Worm (Caenorhabditis elegans) whole organism, L4 larva: ENCODE measurements around the gene F10E7.9.

Source experiments
- D1046.2 ChIP-seq: fragments of 200-800 bp; sonication (Bioruptor generic); IDR thresholded peaks from 2 replicates; pipeline ENCODE4 v1.3.6; 2022; ENCODE audit warnings: missing genetic modification characterization, missing compliant biosample characterization
- F44E2.7 ChIP-seq: fragments of 200-800 bp; sonication (Bioruptor generic); IDR thresholded peaks from 2 replicates; pipeline ENCODE4 v2.1.2; 2022; ENCODE audit warnings: missing genetic modification characterization, missing compliant biosample characterization
- R02D3.7 ChIP-seq: fragments of 150-350 bp; sonication (generic microtip); optimal IDR thresholded peaks from 3 replicates; lab custom pipeline; 2014; ENCODE audit warnings: missing biosample characterization, missing genetic modification characterization
- T26A8.4 ChIP-seq: fragments of 200-800 bp; sonication (Bioruptor generic); IDR thresholded peaks from 2 replicates; pipeline ENCODE4 v1.3.6; 2022; ENCODE audit warnings: missing genetic modification characterization, missing compliant biosample characterization
- Y105C5A.15 ChIP-seq: fragments of 200-800 bp; sonication (Bioruptor generic); IDR thresholded peaks from 2 replicates; pipeline ENCODE4 v1.3.6; 2022; ENCODE audit warnings: missing genetic modification characterization, missing compliant biosample characterization
- Y48G9A.11 ChIP-seq: fragments of 200-800 bp; sonication (Bioruptor generic); IDR thresholded peaks from 2 replicates; pipeline ENCODE4 v1.3.6; 2022; ENCODE audit warnings: missing genetic modification reagents, missing genetic modification characterization, missing compliant biosample characterization
- aly-2 ChIP-seq: sonication (generic microtip); optimal IDR thresholded peaks from 2 replicates; lab custom pipeline; 2018; ENCODE audit warnings: missing biosample characterization, missing genetic modification characterization
- attf-4 ChIP-seq: sonication (generic microtip); optimal IDR thresholded peaks from 3 replicates; lab custom pipeline; 2017; ENCODE audit warnings: missing biosample characterization, missing genetic modification characterization
- ceh-32 ChIP-seq: sonication (generic microtip); optimal IDR thresholded peaks from 2 replicates; lab custom pipeline; 2016; ENCODE audit warnings: mild to moderate bottlenecking, missing genetic modification characterization, missing compliant biosample characterization; ENCODE audit not compliant: poor library complexity
- ceh-44 ChIP-seq: fragments of 200-800 bp; sonication (Bioruptor generic); IDR thresholded peaks from 2 replicates; pipeline ENCODE4 v1.3.6; 2022; ENCODE audit warnings: missing genetic modification reagents, missing genetic modification characterization, missing compliant biosample characterization
- cey-2 ChIP-seq: sonication (generic microtip); optimal IDR thresholded peaks from 3 replicates; lab custom pipeline; 2017; ENCODE audit warnings: missing genetic modification characterization, mild to moderate bottlenecking, missing compliant biosample characterization, antibody characterized with exemption, borderline replicate concordance; ENCODE audit not compliant: insufficient read depth
- daf-16 ChIP-seq, 3 experiments: sonication (generic microtip); optimal IDR thresholded peaks; 2 replicates each; lab custom pipeline; 2016 to 2017; ENCODE audit warnings: missing genetic modification characterization in 3 of 3, missing genetic modification reagents in 3 of 3, mild to moderate bottlenecking in 2 of 3, missing compliant biosample characterization in 2 of 3, missing biosample characterization in 1 of 3, moderate library complexity in 1 of 3
- daf-19 ChIP-seq: fragments of 200-800 bp; sonication (Bioruptor generic); conservative IDR thresholded peaks from 2 replicates; pipeline ENCODE4 v1.3.6; 2022; ENCODE audit warnings: missing genetic modification characterization, missing compliant biosample characterization
- dmd-9 ChIP-seq: fragments of 200-800 bp; sonication (Bioruptor generic); IDR thresholded peaks from 2 replicates; pipeline ENCODE4 v1.3.6; 2022; ENCODE audit warnings: missing genetic modification reagents, missing genetic modification characterization, missing compliant biosample characterization
- duxl-1 ChIP-seq: sonication (generic microtip); optimal IDR thresholded peaks from 2 replicates; lab custom pipeline; 2016; ENCODE audit warnings: mild to moderate bottlenecking, missing genetic modification characterization, moderate library complexity, missing compliant biosample characterization; ENCODE audit not compliant: poor library complexity
- dve-1 ChIP-seq: sonication (generic microtip); optimal IDR thresholded peaks from 2 replicates; lab custom pipeline; 2017; ENCODE audit warnings: antibody characterized with exemption, mild to moderate bottlenecking, missing genetic modification characterization, missing compliant biosample characterization; ENCODE audit not compliant: insufficient read depth
- egl-27 ChIP-seq: sonication (generic microtip); optimal IDR thresholded peaks from 3 replicates; lab custom pipeline; 2017; ENCODE audit warnings: missing biosample characterization, missing genetic modification reagents, missing genetic modification characterization
- fos-1 ChIP-seq: fragments of 150-350 bp; optimal IDR thresholded peaks from 2 replicates; lab custom pipeline; 2014; ENCODE audit warnings: missing biosample characterization, missing genetic modification characterization
- gei-8 ChIP-seq: fragments of 200-800 bp; sonication (Bioruptor generic); optimal IDR thresholded peaks from 2 replicates; lab custom pipeline; 2018; ENCODE audit warnings: mild to moderate bottlenecking, missing genetic modification characterization, missing compliant biosample characterization
- hlh-11 ChIP-seq: fragments of 200-800 bp; sonication (Bioruptor generic); optimal IDR thresholded peaks from 2 replicates; lab custom pipeline; 2018; ENCODE audit warnings: mild to moderate bottlenecking, missing genetic modification characterization, missing compliant biosample characterization
- lim-7 ChIP-seq: fragments of 200-800 bp; sonication (Bioruptor generic); IDR thresholded peaks from 2 replicates; pipeline ENCODE4 v1.3.6; 2022; ENCODE audit warnings: missing genetic modification characterization, missing compliant biosample characterization
- lin-38 ChIP-seq: fragments of 200-800 bp; sonication (Bioruptor generic); IDR thresholded peaks from 2 replicates; pipeline ENCODE4 v1.3.6; 2022; ENCODE audit warnings: missing genetic modification reagents, missing genetic modification characterization, missing compliant biosample characterization
- lsy-2 ChIP-seq, 2 experiments: fragments of 150-350 bp in 1 of 2; sonication (generic microtip) in 1 of 2; optimal IDR thresholded peaks; 2 replicates each; lab custom pipeline; 2014 to 2017; ENCODE audit warnings: missing biosample characterization in 2 of 2, missing genetic modification characterization in 2 of 2
- mxl-3 ChIP-seq: fragments of 200-800 bp; sonication (Bioruptor generic); optimal IDR thresholded peaks from 2 replicates; lab custom pipeline; 2018; ENCODE audit warnings: mild to moderate bottlenecking, missing genetic modification characterization, missing compliant biosample characterization
- nhr-10 ChIP-seq: fragments of 150-350 bp; optimal IDR thresholded peaks from 2 replicates; lab custom pipeline; 2014; ENCODE audit warnings: missing biosample characterization, missing genetic modification characterization
- nhr-102 ChIP-seq: sonication (generic microtip); optimal IDR thresholded peaks from 2 replicates; lab custom pipeline; 2016; ENCODE audit warnings: mild to moderate bottlenecking, missing genetic modification characterization, moderate library complexity, missing compliant biosample characterization
- nhr-11 ChIP-seq: fragments of 150-350 bp; optimal IDR thresholded peaks from 2 replicates; lab custom pipeline; 2014; ENCODE audit warnings: missing biosample characterization, missing genetic modification characterization
- nhr-111 ChIP-seq: fragments of 200-800 bp; sonication (Bioruptor generic); optimal IDR thresholded peaks from 2 replicates; lab custom pipeline; 2018; ENCODE audit warnings: mild to moderate bottlenecking, missing genetic modification characterization, missing compliant biosample characterization
- nhr-25 ChIP-seq: sonication (generic microtip); optimal IDR thresholded peaks from 2 replicates; lab custom pipeline; 2017; ENCODE audit warnings: missing genetic modification characterization, mild to moderate bottlenecking, missing compliant biosample characterization, antibody characterized with exemption, moderate library complexity, borderline replicate concordance; ENCODE audit not compliant: insufficient read depth
- nhr-28 ChIP-seq: fragments of 150-350 bp; optimal IDR thresholded peaks from 2 replicates; lab custom pipeline; 2014; ENCODE audit warnings: missing biosample characterization, missing genetic modification characterization
- php-3 ChIP-seq: fragments of 200-800 bp; sonication (Bioruptor generic); IDR thresholded peaks from 2 replicates; pipeline ENCODE4 v1.3.6; 2022; ENCODE audit warnings: missing genetic modification reagents, missing genetic modification characterization, missing compliant biosample characterization
- pqm-1 ChIP-seq: sonication (generic microtip); optimal IDR thresholded peaks from 2 replicates; lab custom pipeline; 2017; ENCODE audit warnings: missing biosample characterization, missing genetic modification characterization
- rbr-2 ChIP-seq: sonication (generic microtip); optimal IDR thresholded peaks from 2 replicates; lab custom pipeline; 2016; ENCODE audit warnings: missing genotype, missing genetic modification characterization, missing compliant biosample characterization
- snpc-4 ChIP-seq: fragments of 150-350 bp; optimal IDR thresholded peaks from 2 replicates; lab custom pipeline; 2014; ENCODE audit warnings: missing biosample characterization, missing genetic modification characterization
- unc-130 ChIP-seq: sonication (generic microtip); optimal IDR thresholded peaks from 2 replicates; lab custom pipeline; 2016; ENCODE audit warnings: missing genetic modification reagents, missing genetic modification characterization, missing compliant biosample characterization
- unc-39 ChIP-seq: sonication (generic microtip); optimal IDR thresholded peaks from 2 replicates; lab custom pipeline; 2017; ENCODE audit warnings: missing biosample characterization, missing genetic modification characterization
- unc-62 ChIP-seq, 3 experiments: fragments of 150-350 bp in 1 of 3; sonication (generic microtip); optimal IDR thresholded peaks in 2 of 3; peaks in 1 of 3; 1 replicate in 1 of 3; 2 replicates in 2 of 3; lab custom pipeline; 2014 to 2017; ENCODE audit warnings: missing biosample characterization in 3 of 3, missing genetic modification characterization in 3 of 3, missing genetic modification reagents in 3 of 3, missing genotype in 1 of 3
- vab-7 ChIP-seq: fragments of 200-800 bp; sonication (Bioruptor generic); IDR thresholded peaks from 2 replicates; pipeline ENCODE4 v1.3.6; 2022; ENCODE audit warnings: missing genetic modification reagents, missing genetic modification characterization, missing compliant biosample characterization
- zip-2 ChIP-seq: fragments of 150-350 bp; optimal IDR thresholded peaks from 2 replicates; lab custom pipeline; 2014; ENCODE audit warnings: missing biosample characterization, missing genetic modification characterization

The F10E7.9 gene

ce11 chrII:7139064-7139463 lies 29.2 kb upstream of the F10E7.9 start:
- TF ChIP-seq nhr-28, result peak; percentile 60
- TF ChIP-seq php-3 (GFP tag; lab: Robert Waterston, UW), result peak; percentile 65
- peak; percentile 86 for TF ChIP-seq pqm-1 (tag; lab: Kevin White, UChicago)
- TF ChIP-seq nhr-102 (tag; lab: Kevin White, UChicago), result no peak
- TF ChIP-seq unc-62 (GFP tag; optimal IDR thresholded peaks at IDR 0.05 in 1 of 2; lab: Kevin White, UChicago), result peak in 1 of 2 experiments; percentile 53
- no peak for TF ChIP-seq unc-62 (tag; optimal IDR thresholded peaks at IDR 0.05; lab: Kevin White, UChicago)
- no peak for TF ChIP-seq daf-16 (GFP tag; optimal IDR thresholded peaks at IDR 0.05; lab: Kevin White, UChicago)
- peak; percentile 92 for TF ChIP-seq daf-16 (tag; optimal IDR thresholded peaks at IDR 0.05; lab: Kevin White, UChicago)
- no peak for TF ChIP-seq dve-1 (tag; lab: Kevin White, UChicago)
- TF ChIP-seq, all 104 proteins: peak for 5

ce11 chrII:7131871-7132693 lies 22.2 kb upstream of the F10E7.9 start, which contains the start of the genes T07F8.4 and gld-3:
Gene T07F8.4 (minus strand): TSS chrII:7132032.
Gene gld-3 (plus strand): TSS chrII:7132643.
- TF ChIP-seq lsy-2 (tag; optimal IDR thresholded peaks at IDR 0.05; lab: Kevin White, UChicago) (peak in 1 of 2 experiments; percentile 96), Y48G9A.11 (GFP tag; lab: Robert Waterston, UW) (no peak), lin-38 (GFP tag; lab: Robert Waterston, UW) (peak; percentile 43), T26A8.4 (GFP tag; lab: Robert Waterston, UW) (no peak), unc-130 (peak; percentile 23), nhr-11 (tag; lab: Kevin White, UChicago) (no peak), rbr-2 (tag; lab: Kevin White, UChicago) (no peak), unc-62 (GFP tag; optimal IDR thresholded peaks at IDR 0.05 in 1 of 2; lab: Kevin White, UChicago) (peak in 1 of 2 experiments; percentile 55), unc-62 (tag; optimal IDR thresholded peaks at IDR 0.05; lab: Kevin White, UChicago) (no peak), duxl-1 (tag; lab: Kevin White, UChicago) (no peak), daf-16 (GFP tag; optimal IDR thresholded peaks at IDR 0.05; lab: Kevin White, UChicago) (no peak), daf-16 (tag; optimal IDR thresholded peaks at IDR 0.05; lab: Kevin White, UChicago) (peak; percentile 74)

ce11 chrII:7126457-7126856 lies 16.6 kb upstream of the F10E7.9 start, which contains the start of gene F10E7.1:
Gene F10E7.1 (plus strand): TSS chrII:7126757.
- TF ChIP-seq unc-62 (GFP tag; optimal IDR thresholded peaks at IDR 0.05 in 1 of 2; lab: Kevin White, UChicago) (peak in 1 of 2 experiments; percentile 49), unc-62 (tag; optimal IDR thresholded peaks at IDR 0.05; lab: Kevin White, UChicago) (no peak), ceh-44 (no peak), aly-2 (tag; lab: Kevin White, UChicago) (no peak)

ce11 chrII:7122661-7123418 lies 13.0 kb upstream of the F10E7.9 start, which contains the start of gene F10E7.11:
Gene F10E7.11 (minus strand): TSS chrII:7122892.
- TF ChIP-seq nhr-10 (tag; lab: Kevin White, UChicago) (no peak), F44E2.7 (no peak), nhr-25 (tag; lab: Kevin White, UChicago) (no peak), Y105C5A.15 (no peak), fos-1 (tag; lab: Kevin White, UChicago) (no peak), cey-2 (tag; lab: Kevin White, UChicago) (no peak), attf-4 (tag; lab: Kevin White, UChicago) (no peak), ceh-32 (tag; lab: Kevin White, UChicago) (no peak), hlh-11 (tag; lab: Kevin White, UChicago) (no peak), R02D3.7 (tag; lab: Kevin White, UChicago) (no peak), nhr-111 (GFP tag; lab: Kevin White, UChicago) (no peak), ceh-44 (no peak), pqm-1 (tag; lab: Kevin White, UChicago) (no peak), zip-2 (no peak), mxl-3 (no peak), lim-7 (GFP tag; lab: Robert Waterston, UW) (no peak), dmd-9 (GFP tag; lab: Robert Waterston, UW) (no peak), snpc-4 (tag; lab: Kevin White, UChicago) (no peak), egl-27 (no peak), unc-39 (tag; lab: Kevin White, UChicago) (no peak), vab-7 (GFP tag; lab: Robert Waterston, UW) (peak; percentile 56; the same call in 1 of the 2 replicates), D1046.2 (GFP tag; lab: Robert Waterston, UW) (no peak), daf-19 (GFP tag; lab: Robert Waterston, UW) (no peak), gei-8 (GFP tag; lab: Kevin White, UChicago) (no peak)
